Worm (Caenorhabditis elegans) whole organism, mixed stage, embryonic: Measurements from ENCODE around the gene tbb-6.

Source experiments
- bed-3 ChIP-seq: fragments of 200-800 bp; sonication (Bioruptor generic); optimal IDR thresholded peaks from 3 replicates; lab custom pipeline; 2018; ENCODE audit warnings: mild to moderate bottlenecking, missing genetic modification characterization, moderate library complexity, missing compliant biosample characterization
- blmp-1 ChIP-seq: fragments of 150-350 bp; optimal IDR thresholded peaks from 2 replicates; lab custom pipeline; 2014; ENCODE audit warnings: missing biosample characterization, missing genetic modification characterization
- ceh-39 ChIP-seq: fragments of 150-350 bp; optimal IDR thresholded peaks from 2 replicates; lab custom pipeline; 2014; ENCODE audit warnings: missing biosample characterization, missing genetic modification characterization
- ceh-83 ChIP-seq: fragments of 200-800 bp; sonication (Bioruptor generic); optimal IDR thresholded peaks from 2 replicates; lab custom pipeline; 2018; ENCODE audit warnings: mild to moderate bottlenecking, missing genetic modification characterization, missing compliant biosample characterization
- ces-1 ChIP-seq: fragments of 150-350 bp; optimal IDR thresholded peaks from 2 replicates; lab custom pipeline; 2014; ENCODE audit warnings: missing biosample characterization, missing genetic modification reagents, missing genetic modification characterization
- cnd-1 ChIP-seq: fragments of 200-800 bp; sonication (Bioruptor generic); optimal IDR thresholded peaks from 2 replicates; lab custom pipeline; 2018; ENCODE audit warnings: mild to moderate bottlenecking, missing genetic modification characterization, missing compliant biosample characterization
- drap-1 ChIP-seq: fragments of 200-800 bp; sonication (Bioruptor generic); optimal IDR thresholded peaks from 3 replicates; lab custom pipeline; 2018; ENCODE audit warnings: mild to moderate bottlenecking, missing genetic modification characterization, missing compliant biosample characterization
- elt-1 ChIP-seq: sonication (generic microtip); optimal IDR thresholded peaks from 2 replicates; lab custom pipeline; 2017; ENCODE audit warnings: missing genetic modification characterization, mild to moderate bottlenecking, missing compliant biosample characterization, antibody characterized with exemption, moderate library complexity, borderline replicate concordance; ENCODE audit not compliant: insufficient read depth
- elt-3 ChIP-seq: fragments of 150-350 bp; optimal IDR thresholded peaks from 2 replicates; lab custom pipeline; 2014; ENCODE audit warnings: missing biosample characterization, missing genetic modification characterization
- flh-1 ChIP-seq: fragments of 200-800 bp; sonication (Bioruptor generic); optimal IDR thresholded peaks from 2 replicates; lab custom pipeline; 2018; ENCODE audit warnings: mild to moderate bottlenecking, missing genetic modification characterization, moderate library complexity, missing compliant biosample characterization
- ham-2 ChIP-seq: fragments of 200-800 bp; sonication (Bioruptor generic); optimal IDR thresholded peaks from 2 replicates; lab custom pipeline; 2018; ENCODE audit warnings: mild to moderate bottlenecking, missing genetic modification characterization, missing compliant biosample characterization
- hlh-1 ChIP-seq: fragments of 150-350 bp; optimal IDR thresholded peaks from 2 replicates; lab custom pipeline; 2014; ENCODE audit warnings: missing biosample characterization, missing genetic modification reagents, missing genetic modification characterization
- lin-32 ChIP-seq: fragments of 200-800 bp; sonication (Bioruptor generic); optimal IDR thresholded peaks from 2 replicates; lab custom pipeline; 2018; ENCODE audit warnings: mild to moderate bottlenecking, missing genetic modification characterization, missing compliant biosample characterization
- mab-5 ChIP-seq: fragments of 150-350 bp; optimal IDR thresholded peaks from 2 replicates; lab custom pipeline; 2014; ENCODE audit warnings: missing biosample characterization, missing genetic modification characterization
- mep-1 ChIP-seq: fragments of 150-350 bp; optimal IDR thresholded peaks from 2 replicates; lab custom pipeline; 2017; ENCODE audit warnings: missing biosample characterization, missing genetic modification reagents, missing genetic modification characterization, inconsistent platforms
- nhr-2 ChIP-seq: fragments of 150-350 bp; optimal IDR thresholded peaks from 2 replicates; lab custom pipeline; 2014; ENCODE audit warnings: missing biosample characterization, missing genetic modification characterization
- nhr-237 ChIP-seq: fragments of 150-350 bp; optimal IDR thresholded peaks from 2 replicates; lab custom pipeline; 2014; ENCODE audit warnings: missing biosample characterization, missing genetic modification characterization
- sem-2 ChIP-seq: fragments of 200-800 bp; sonication (Bioruptor generic); optimal IDR thresholded peaks from 2 replicates; lab custom pipeline; 2018; ENCODE audit warnings: mild to moderate bottlenecking, missing genetic modification characterization, missing compliant biosample characterization
- snpc-4 ChIP-seq: fragments of 150-350 bp; optimal IDR thresholded peaks from 2 replicates; lab custom pipeline; 2014; ENCODE audit warnings: missing biosample characterization, missing genetic modification characterization
- sptf-1 ChIP-seq: sonication (generic microtip); optimal IDR thresholded peaks from 2 replicates; lab custom pipeline; 2017; ENCODE audit warnings: mild to moderate bottlenecking, missing genetic modification characterization, moderate library complexity, missing compliant biosample characterization
- tbx-8 ChIP-seq: fragments of 200-800 bp; sonication (Bioruptor generic); optimal IDR thresholded peaks from 2 replicates; lab custom pipeline; 2018; ENCODE audit warnings: mild to moderate bottlenecking, missing genetic modification characterization, moderate library complexity, missing compliant biosample characterization
- unc-120 ChIP-seq: sonication (generic microtip); optimal IDR thresholded peaks from 2 replicates; lab custom pipeline; 2017; ENCODE audit warnings: missing genetic modification characterization, missing compliant biosample characterization; ENCODE audit not compliant: poor library complexity, severe bottlenecking
- unc-39 ChIP-seq: fragments of 150-350 bp; optimal IDR thresholded peaks from 2 replicates; lab custom pipeline; 2014; ENCODE audit warnings: missing biosample characterization, missing genetic modification characterization
- unc-62 ChIP-seq: fragments of 150-350 bp; optimal IDR thresholded peaks from 2 replicates; lab custom pipeline; 2014; ENCODE audit warnings: missing biosample characterization, missing genetic modification reagents, missing genetic modification characterization
- zip-8 ChIP-seq: fragments of 150-350 bp; optimal IDR thresholded peaks from 2 replicates; lab custom pipeline; 2014; ENCODE audit warnings: missing biosample characterization, missing genetic modification characterization
- ztf-11 ChIP-seq: fragments of 150-350 bp; optimal IDR thresholded peaks from 2 replicates; lab custom pipeline; 2014; ENCODE audit warnings: missing biosample characterization, missing genetic modification characterization

The tbb-6 gene

ce11 chrV:12261377-12261776 lies at the start of gene tbb-6:
Gene tbb-6 (plus strand): TSS chrV:12261531.
- no peak for TF ChIP-seq hlh-1 (tag; lab: Kevin White, UChicago)
- no peak for TF ChIP-seq flh-1
- TF ChIP-seq ham-2 (GFP tag; lab: Kevin White, UChicago), result no peak
- TF ChIP-seq zip-8 (tag; lab: Kevin White, UChicago), result no peak
- no peak for TF ChIP-seq mab-5
- no peak for TF ChIP-seq unc-39 (tag; lab: Kevin White, UChicago)
- TF ChIP-seq lin-32 (GFP tag; lab: Kevin White, UChicago), result no peak
- no peak for TF ChIP-seq elt-1 (tag; lab: Kevin White, UChicago)
- TF ChIP-seq snpc-4 (tag; lab: Kevin White, UChicago), result no peak
- no peak for TF ChIP-seq sptf-1 (tag; lab: Kevin White, UChicago)
- no peak for TF ChIP-seq ces-1 (GFP tag; lab: Kevin White, UChicago)
- no peak for TF ChIP-seq nhr-2 (tag; lab: Kevin White, UChicago)
- no peak for TF ChIP-seq ceh-83 (GFP tag; lab: Kevin White, UChicago)
- TF ChIP-seq blmp-1 (tag; lab: Kevin White, UChicago), result no peak
- no peak for TF ChIP-seq cnd-1 (tag; lab: Kevin White, UChicago)
- no peak for TF ChIP-seq mep-1 (tag; lab: Kevin White, UChicago)

ce11 chrV:12213027-12213426 lies 48.3 kb upstream of the tbb-6 start, which contains the start of gene vab-8:
Gene vab-8 (plus strand): TSS chrV:12213327.
- TF ChIP-seq nhr-237 (tag; lab: Kevin White, UChicago), result no peak
- TF ChIP-seq ceh-83 (GFP tag; lab: Kevin White, UChicago), result no peak
- TF ChIP-seq nhr-2 (tag; lab: Kevin White, UChicago), result no peak
- no peak for TF ChIP-seq tbx-8
- no peak for TF ChIP-seq mep-1 (tag; lab: Kevin White, UChicago)
- TF ChIP-seq ztf-11 (tag; lab: Kevin White, UChicago), result no peak
- no peak for TF ChIP-seq ham-2 (GFP tag; lab: Kevin White, UChicago)

- TF ChIP-seq unc-120 (tag; lab: Kevin White, UChicago) (peak; percentile 75), ceh-39 (tag; lab: Kevin White, UChicago) (no peak), hlh-1 (tag; lab: Kevin White, UChicago) (peak; percentile 82), unc-62 (peak; percentile 36), drap-1 (GFP tag; lab: Kevin White, UChicago) (no peak)
These were observed 27.9 kb upstream of the tbb-6 start for ce11 chrV:12233425-12233824.

- TF ChIP-seq hlh-1 (tag; lab: Kevin White, UChicago), result peak; percentile 67
- TF ChIP-seq sem-2 (GFP tag; lab: Kevin White, UChicago), result no peak
- peak; percentile 79 for TF ChIP-seq unc-120 (tag; lab: Kevin White, UChicago)
These were observed 26.9 kb upstream of the tbb-6 start, which contains the start of gene myo-3 for ce11 chrV:12234293-12235004. Gene myo-3 (minus strand): TSS chrV:12234343.

ce11 chrV:12235502-12235901 lies 25.8 kb upstream of the tbb-6 start:
- TF ChIP-seq bed-3 (GFP tag; lab: Kevin White, UChicago) (no peak), unc-120 (tag; lab: Kevin White, UChicago) (peak; percentile 35), hlh-1 (tag; lab: Kevin White, UChicago) (peak; percentile 81)

ce11 chrV:12241126-12241525 lies 20.2 kb upstream of the tbb-6 start, which contains the start of gene ttr-22:
Gene ttr-22 (plus strand): TSS chrV:12241426.
- TF ChIP-seq nhr-237 (tag; lab: Kevin White, UChicago), result no peak
- TF ChIP-seq ham-2 (GFP tag; lab: Kevin White, UChicago), result no peak
- no peak for TF ChIP-seq elt-3
- TF ChIP-seq ceh-83 (GFP tag; lab: Kevin White, UChicago), result no peak
- no peak for TF ChIP-seq mep-1 (tag; lab: Kevin White, UChicago)
- no peak for TF ChIP-seq drap-1 (GFP tag; lab: Kevin White, UChicago)
- TF ChIP-seq, all 35 proteins: peak for 0
